Worm (Caenorhabditis elegans) whole organism, L4 larva: ENCODE data around the gene lst-4.

ENCODE experiments used
- R02D3.7 ChIP-seq: fragments of 150-350 bp; sonication (generic microtip); optimal IDR thresholded peaks from 3 replicates; lab custom pipeline; 2014; ENCODE audit warnings: missing biosample characterization, missing genetic modification characterization
- ZK546.5 ChIP-seq, 2 experiments: sonication (generic microtip); optimal IDR thresholded peaks; 2 replicates each; lab custom pipeline; 2017; ENCODE audit warnings: missing biosample characterization in 2 of 2, missing genetic modification characterization in 2 of 2
- attf-4 ChIP-seq: sonication (generic microtip); optimal IDR thresholded peaks from 3 replicates; lab custom pipeline; 2017; ENCODE audit warnings: missing biosample characterization, missing genetic modification characterization
- ctbp-1 ChIP-seq: fragments of 200-800 bp; sonication (Bioruptor generic); IDR thresholded peaks from 2 replicates; pipeline ENCODE4 v1.3.6; 2022; ENCODE audit warnings: missing genetic modification reagents, missing genetic modification characterization, missing compliant biosample characterization
- duxl-1 ChIP-seq: sonication (generic microtip); optimal IDR thresholded peaks from 2 replicates; lab custom pipeline; 2016; ENCODE audit warnings: mild to moderate bottlenecking, missing genetic modification characterization, moderate library complexity, missing compliant biosample characterization; ENCODE audit not compliant: poor library complexity
- jun-1 ChIP-seq: fragments of 150-350 bp; optimal IDR thresholded peaks from 2 replicates; lab custom pipeline; 2014; ENCODE audit warnings: missing biosample characterization, missing genetic modification reagents, missing genetic modification characterization
- nhr-77 ChIP-seq: fragments of 150-350 bp; optimal IDR thresholded peaks from 2 replicates; lab custom pipeline; 2014; ENCODE audit warnings: missing biosample characterization, missing genetic modification characterization
- skn-1 ChIP-seq: fragments of 150-350 bp; optimal IDR thresholded peaks from 2 replicates; lab custom pipeline; 2014; ENCODE audit warnings: missing biosample characterization, missing genetic modification characterization
- unc-62 ChIP-seq, 3 experiments: fragments of 150-350 bp in 1 of 3; sonication (generic microtip); optimal IDR thresholded peaks in 2 of 3; peaks in 1 of 3; 1 replicate in 1 of 3; 2 replicates in 2 of 3; lab custom pipeline; 2014 to 2017; ENCODE audit warnings: missing biosample characterization in 3 of 3, missing genetic modification characterization in 3 of 3, missing genetic modification reagents in 3 of 3, missing genotype in 1 of 3

- no peak for TF ChIP-seq ctbp-1 (GFP tag; lab: Robert Waterston, UW)
- TF ChIP-seq attf-4 (tag; lab: Kevin White, UChicago): no peak
- TF ChIP-seq nhr-77 (tag; lab: Kevin White, UChicago): no peak
- no peak for TF ChIP-seq duxl-1 (tag; lab: Kevin White, UChicago)
- TF ChIP-seq ZK546.5 (tag; optimal IDR thresholded peaks at IDR 0.05; lab: Kevin White, UChicago): no peak
- TF ChIP-seq R02D3.7: no peak
- no peak for TF ChIP-seq jun-1 (tag; lab: Kevin White, UChicago)
- TF ChIP-seq unc-62 (GFP tag; optimal IDR thresholded peaks at IDR 0.05 in 1 of 2; lab: Kevin White, UChicago): no peak
- TF ChIP-seq unc-62 (tag; optimal IDR thresholded peaks at IDR 0.05; lab: Kevin White, UChicago): no peak
- no peak for TF ChIP-seq skn-1 (tag; lab: Kevin White, UChicago)
Observed at ce11 chrIV:14019883-14020282, 49.8 kb downstream of the lst-4 start, which contains the start of the genes irld-56 and irld-55.
